Worm (Caenorhabditis elegans) whole organism, late embryonic: ENCODE data around the gene mpz-4.

Source experiments
- hlh-30 ChIP-seq: sonication (generic microtip); optimal IDR thresholded peaks from 2 replicates; lab custom pipeline; 2017; ENCODE audit warnings: antibody characterized with exemption, missing genetic modification characterization, missing compliant biosample characterization; ENCODE audit not compliant: insufficient read depth
- pha-4 ChIP-seq: fragments of 150-350 bp; optimal IDR thresholded peaks from 2 replicates; lab custom pipeline; 2018; ENCODE audit warnings: missing biosample characterization, missing genetic modification reagents, missing genetic modification characterization

DNA sequence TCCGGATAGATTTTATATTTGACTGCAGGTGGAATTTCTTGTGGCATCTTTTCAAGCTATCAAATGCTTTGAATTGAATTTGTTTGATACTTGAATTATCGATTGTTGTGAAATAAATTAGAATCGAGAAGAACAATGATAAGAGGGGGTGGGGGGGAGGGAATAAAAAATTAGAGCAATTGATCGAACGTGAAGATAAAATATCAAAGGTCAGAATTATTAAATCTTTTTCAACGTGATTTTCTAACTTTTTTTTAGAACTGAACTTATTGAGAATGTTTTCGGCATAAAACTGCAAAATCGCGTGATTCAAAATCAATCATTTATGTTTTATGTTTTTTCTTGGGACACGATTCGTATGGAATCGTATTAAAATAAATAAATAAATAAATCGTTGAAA is at the start of gene mpz-4:
- TF ChIP-seq pha-4 (no peak), hlh-30 (tag; lab: Kevin White, UChicago) (no peak)
